Worm (Caenorhabditis elegans) whole organism, L2 larva: Measurements from ENCODE around the gene T22F3.2.
"Not testable (repeated sequence)": the region's sequence is repeated elsewhere in the genome, so short reads cannot be mapped to it uniquely, and the experiment has no call there.

Experiments used
- C34F6.9 ChIP-seq: fragments of 150-350 bp; optimal IDR thresholded peaks from 2 replicates; lab custom pipeline; 2014; ENCODE audit warnings: missing biosample characterization, missing genetic modification characterization
- F13H6.1 ChIP-seq: sonication (generic microtip); optimal IDR thresholded peaks from 2 replicates; lab custom pipeline; 2016; ENCODE audit warnings: missing genetic modification characterization, missing compliant biosample characterization
- R02D3.7 ChIP-seq: fragments of 150-350 bp; optimal IDR thresholded peaks from 2 replicates; lab custom pipeline; 2014; ENCODE audit warnings: missing biosample characterization, missing genetic modification characterization
- Y55F3AM.14 ChIP-seq: fragments of 200-800 bp; sonication (Bioruptor generic); optimal IDR thresholded peaks from 2 replicates; lab custom pipeline; 2018; ENCODE audit warnings: mild to moderate bottlenecking, missing genetic modification characterization, missing compliant biosample characterization
- ZK546.5 ChIP-seq: sonication (generic microtip); optimal IDR thresholded peaks from 2 replicates; lab custom pipeline; 2017; ENCODE audit warnings: missing biosample characterization, missing genetic modification characterization
- aly-2 ChIP-seq: fragments of 150-350 bp; optimal IDR thresholded peaks from 2 replicates; lab custom pipeline; 2014; ENCODE audit warnings: missing biosample characterization, missing genetic modification characterization
- ama-1 ChIP-seq: fragments of 150-350 bp; optimal IDR thresholded peaks from 2 replicates; lab custom pipeline; 2018; ENCODE audit warnings: inconsistent platforms
- crh-2 ChIP-seq: sonication (generic microtip); optimal IDR thresholded peaks from 2 replicates; lab custom pipeline; 2017; ENCODE audit warnings: missing biosample characterization, missing genetic modification characterization
- dmd-4 ChIP-seq: sonication (generic microtip); optimal IDR thresholded peaks from 2 replicates; lab custom pipeline; 2017; ENCODE audit warnings: missing biosample characterization, missing genetic modification characterization
- egl-27 ChIP-seq: sonication (generic microtip); optimal IDR thresholded peaks from 3 replicates; lab custom pipeline; 2017; ENCODE audit warnings: missing biosample characterization, missing genetic modification reagents, missing genetic modification characterization
- elt-3 ChIP-seq: sonication (generic microtip); optimal IDR thresholded peaks from 2 replicates; lab custom pipeline; 2017; ENCODE audit warnings: missing biosample characterization, missing genetic modification characterization
- fos-1 ChIP-seq: fragments of 150-350 bp; optimal IDR thresholded peaks from 2 replicates; lab custom pipeline; 2014; ENCODE audit warnings: missing biosample characterization, missing genetic modification characterization
- gmeb-1 ChIP-seq: fragments of 150-350 bp; optimal IDR thresholded peaks from 2 replicates; lab custom pipeline; 2014; ENCODE audit warnings: missing biosample characterization, missing genetic modification characterization
- lin-11 ChIP-seq: fragments of 150-350 bp; sonication (generic microtip); optimal IDR thresholded peaks from 2 replicates; lab custom pipeline; 2014; ENCODE audit warnings: missing biosample characterization, missing genetic modification characterization, inconsistent platforms, mixed read lengths
- lin-13 ChIP-seq: fragments of 150-350 bp; optimal IDR thresholded peaks from 2 replicates; lab custom pipeline; 2014; ENCODE audit warnings: missing biosample characterization, missing genetic modification reagents, missing genetic modification characterization
- lsy-2 ChIP-seq, 2 experiments: fragments of 150-350 bp in 1 of 2; sonication (generic microtip) in 1 of 2; optimal IDR thresholded peaks; 2 replicates each; lab custom pipeline; 2014 to 2017; ENCODE audit warnings: missing biosample characterization in 2 of 2, missing genetic modification characterization in 2 of 2
- mbf-1 ChIP-seq: sonication (generic microtip); optimal IDR thresholded peaks from 2 replicates; lab custom pipeline; 2017; ENCODE audit warnings: missing biosample characterization, missing genetic modification characterization
- nhr-11 ChIP-seq: fragments of 150-350 bp; optimal IDR thresholded peaks from 2 replicates; lab custom pipeline; 2014; ENCODE audit warnings: missing biosample characterization, missing genetic modification characterization
- nhr-21 ChIP-seq: fragments of 150-350 bp; optimal IDR thresholded peaks from 2 replicates; lab custom pipeline; 2014; ENCODE audit warnings: missing biosample characterization, missing genetic modification characterization
- nhr-23 ChIP-seq: fragments of 150-350 bp; optimal IDR thresholded peaks from 2 replicates; lab custom pipeline; 2014; ENCODE audit warnings: missing biosample characterization, missing genetic modification reagents, missing genetic modification characterization
- nhr-237 ChIP-seq: fragments of 150-350 bp; optimal IDR thresholded peaks from 2 replicates; lab custom pipeline; 2014; ENCODE audit warnings: missing biosample characterization, missing genetic modification characterization
- nhr-25 ChIP-seq: fragments of 150-350 bp; sonication (generic microtip); optimal IDR thresholded peaks from 3 replicates; lab custom pipeline; 2014; ENCODE audit warnings: missing biosample characterization, missing genetic modification characterization
- peb-1 ChIP-seq: fragments of 150-350 bp; optimal IDR thresholded peaks from 2 replicates; lab custom pipeline; 2014; ENCODE audit warnings: missing biosample characterization, missing genetic modification characterization
- skn-1 ChIP-seq: sonication (generic microtip); optimal IDR thresholded peaks from 2 replicates; lab custom pipeline; 2017; ENCODE audit warnings: missing biosample characterization, missing genetic modification characterization
- sma-3 ChIP-seq: sonication (generic microtip); optimal IDR thresholded peaks from 2 replicates; lab custom pipeline; 2016; ENCODE audit warnings: missing genetic modification reagents, missing genetic modification characterization, missing compliant biosample characterization
- sma-9 ChIP-seq, 2 experiments: fragments of 150-350 bp in 1 of 2; sonication (generic microtip) in 1 of 2; optimal IDR thresholded peaks; 2 replicates each; lab custom pipeline; 2014 to 2016; ENCODE audit warnings: missing genetic modification characterization in 2 of 2, mild to moderate bottlenecking in 1 of 2, missing biosample characterization in 1 of 2, missing compliant biosample characterization in 1 of 2, missing genetic modification reagents in 1 of 2, moderate library complexity in 1 of 2
- snpc-4 ChIP-seq: fragments of 150-350 bp; optimal IDR thresholded peaks from 2 replicates; lab custom pipeline; 2014; ENCODE audit warnings: missing biosample characterization, missing genetic modification characterization
- unc-39 ChIP-seq: fragments of 150-350 bp; optimal IDR thresholded peaks from 2 replicates; lab custom pipeline; 2014; ENCODE audit warnings: missing biosample characterization, missing genetic modification characterization
- unc-55 ChIP-seq: fragments of 150-350 bp; sonication (generic microtip); optimal IDR thresholded peaks from 3 replicates; lab custom pipeline; 2014; ENCODE audit warnings: missing biosample characterization, missing genetic modification reagents, missing genetic modification characterization
- unc-62 ChIP-seq: fragments of 150-350 bp; optimal IDR thresholded peaks from 2 replicates; lab custom pipeline; 2014; ENCODE audit warnings: missing biosample characterization, missing genetic modification reagents, missing genetic modification characterization
- ztf-1 ChIP-seq: fragments of 200-800 bp; sonication (Bioruptor generic); conservative IDR thresholded peaks from 2 replicates; pipeline ENCODE4 v1.3.6; 2022; ENCODE audit warnings: missing genetic modification characterization, missing compliant biosample characterization
- ztf-4 ChIP-seq: fragments of 150-350 bp; optimal IDR thresholded peaks from 2 replicates; lab custom pipeline; 2014; ENCODE audit warnings: missing biosample characterization, missing genetic modification characterization

Gene T22F3.2

DNA sequence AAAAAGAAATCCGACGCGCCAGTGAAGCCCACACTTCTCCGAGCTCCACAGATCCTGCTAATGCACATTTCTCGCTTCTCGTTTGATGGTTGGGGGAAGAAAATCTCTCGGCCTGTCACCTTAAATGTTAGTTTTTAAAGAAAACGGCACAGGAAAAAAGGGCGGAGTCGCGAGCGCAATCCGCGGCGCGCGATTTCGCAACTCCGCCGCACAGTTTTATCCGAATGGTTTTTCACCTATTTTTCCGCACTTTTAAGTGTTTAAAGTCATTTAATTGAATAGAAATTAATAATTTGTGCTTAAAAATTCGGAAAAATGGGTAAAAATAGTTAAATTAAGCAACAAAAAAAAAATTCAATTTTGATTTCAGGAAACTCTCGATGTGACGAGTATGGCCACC lies 1.2 kb downstream of the T22F3.2 start:
- TF ChIP-seq nhr-11 (no peak), elt-3 (tag; lab: Kevin White, UChicago) (no peak), egl-27 (tag; lab: Kevin White, UChicago) (no peak), unc-55 (GFP tag; lab: Kevin White, UChicago) (peak; percentile 44), nhr-21 (tag; lab: Kevin White, UChicago) (no peak), crh-2 (tag; lab: Kevin White, UChicago) (peak; percentile 21), ztf-1 (GFP tag; lab: Robert Waterston, UW) (no peak), sma-9 (GFP tag; optimal IDR thresholded peaks at IDR 0.05; lab: Kevin White, UChicago) (peak; percentile 32), sma-9 (tag; optimal IDR thresholded peaks at IDR 0.05; lab: Kevin White, UChicago) (no peak), ama-1 (no peak), nhr-23 (tag; lab: Kevin White, UChicago) (no peak), ztf-4 (no peak), gmeb-1 (tag; lab: Kevin White, UChicago) (peak; percentile 40), C34F6.9 (tag; lab: Kevin White, UChicago) (no peak), lin-11 (tag; lab: Kevin White, UChicago) (peak; percentile 37), sma-3 (peak; percentile 28), F13H6.1 (tag; lab: Kevin White, UChicago) (peak; percentile 28), R02D3.7 (tag; lab: Kevin White, UChicago) (no peak), lsy-2 (tag; optimal IDR thresholded peaks at IDR 0.05; lab: Kevin White, UChicago) (peak in 1 of 2 experiments; percentile 32), lin-13 (peak; percentile 18)

- TF ChIP-seq ZK546.5 (tag; lab: Kevin White, UChicago) (no peak), dmd-4 (tag; lab: Kevin White, UChicago) (no peak), C34F6.9 (tag; lab: Kevin White, UChicago) (no peak), egl-27 (tag; lab: Kevin White, UChicago) (no peak), lin-11 (tag; lab: Kevin White, UChicago) (no peak), skn-1 (no peak), unc-39 (no peak), aly-2 (tag; lab: Kevin White, UChicago) (no peak), fos-1 (tag; lab: Kevin White, UChicago) (no peak), nhr-23 (tag; lab: Kevin White, UChicago) (no peak), mbf-1 (tag; lab: Kevin White, UChicago) (no peak), ztf-1 (GFP tag; lab: Robert Waterston, UW) (no peak), crh-2 (tag; lab: Kevin White, UChicago) (no peak)
Observed at ce11 chrV:3588223-3588622, 1.8 kb downstream of the T22F3.2 start.

- TF ChIP-seq dmd-4 (tag; lab: Kevin White, UChicago): no peak
- no peak for TF ChIP-seq R02D3.7 (tag; lab: Kevin White, UChicago)
- no peak for TF ChIP-seq Y55F3AM.14 (GFP tag; lab: Kevin White, UChicago)
- no peak for TF ChIP-seq sma-3
- TF ChIP-seq nhr-11: no peak
- TF ChIP-seq ZK546.5 (tag; lab: Kevin White, UChicago): no peak
- no peak for TF ChIP-seq nhr-25
- TF ChIP-seq sma-9 (GFP tag; optimal IDR thresholded peaks at IDR 0.05; lab: Kevin White, UChicago): no peak
- no peak for TF ChIP-seq sma-9 (tag; optimal IDR thresholded peaks at IDR 0.05; lab: Kevin White, UChicago)
- no peak for TF ChIP-seq snpc-4 (tag; lab: Kevin White, UChicago)
- no peak for TF ChIP-seq fos-1 (tag; lab: Kevin White, UChicago)
- no peak for TF ChIP-seq ztf-4
- no peak for TF ChIP-seq unc-62 (GFP tag; lab: Kevin White, UChicago)
- TF ChIP-seq crh-2 (tag; lab: Kevin White, UChicago): no peak
- no peak for TF ChIP-seq nhr-21 (tag; lab: Kevin White, UChicago)
Observed at ce11 chrV:3592099-3592498, 5.7 kb downstream of the T22F3.2 start, which contains the start of gene T22F3.12. Gene T22F3.12 (minus strand): TSS chrV:3592199.

DNA sequence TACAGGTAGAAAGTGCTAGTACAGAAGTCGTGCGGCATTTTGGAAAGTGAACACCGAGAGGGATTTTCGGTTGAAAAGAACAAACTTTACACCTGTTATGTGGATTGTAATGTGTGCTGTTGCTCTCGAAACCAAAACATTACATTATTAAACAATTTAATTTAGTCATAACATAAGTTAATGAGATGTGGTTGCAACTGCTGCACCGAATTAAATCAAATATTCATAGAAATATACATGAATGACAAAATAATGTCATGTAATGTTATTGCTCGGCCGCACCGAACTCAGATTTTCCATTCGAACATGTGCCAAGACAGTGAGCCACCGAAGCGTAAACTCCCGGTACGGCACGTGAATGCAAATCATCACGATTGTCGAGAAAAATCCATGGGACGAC lies 8.5 kb downstream of the T22F3.2 start, which contains the start of gene srh-213:
srh-213 (minus strand) TSS at position 101 of the 400 bp plus-strand sequence.
- TF ChIP-seq nhr-21 (tag; lab: Kevin White, UChicago) (no peak), lin-11 (tag; lab: Kevin White, UChicago) (no peak), nhr-237 (tag; lab: Kevin White, UChicago) (no peak), lsy-2 (tag; optimal IDR thresholded peaks at IDR 0.05; lab: Kevin White, UChicago) (no peak), lin-13 (no peak), R02D3.7 (tag; lab: Kevin White, UChicago) (no peak), gmeb-1 (tag; lab: Kevin White, UChicago) (no peak), fos-1 (tag; lab: Kevin White, UChicago) (no peak)

DNA sequence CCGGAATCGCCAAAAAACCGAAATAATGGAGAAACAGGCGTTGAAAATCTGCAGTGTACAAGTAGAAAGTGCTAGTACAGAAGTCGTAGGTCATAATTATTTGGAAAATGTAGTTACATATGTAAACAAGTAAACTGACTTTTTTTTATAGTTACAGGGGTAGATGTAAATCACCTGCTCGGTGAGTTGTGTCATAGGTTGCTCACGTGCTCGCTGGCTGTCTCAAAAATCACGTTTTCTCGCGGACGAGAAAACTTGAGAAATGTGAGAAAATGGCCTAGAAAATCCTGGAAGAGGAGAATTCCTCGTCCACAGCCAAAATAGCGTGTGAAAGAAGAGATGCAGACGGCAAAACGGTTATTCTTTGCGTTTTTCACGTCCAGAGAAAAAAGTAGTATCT lies 10.6 kb downstream of the T22F3.2 start, which contains the start of gene srh-212:
srh-212 (minus strand) TSS at position 101 of the 400 bp plus-strand sequence.
- not testable (repeated sequence) for TF ChIP-seq ztf-4; peb-1 (tag; lab: Kevin White, UChicago); unc-62 (GFP tag; lab: Kevin White, UChicago)
